Fruit fly (Drosophila melanogaster) whole organism, embryonic: Measurements from ENCODE around the gene EAChm.

Source experiments
- Atf-2 ChIP-seq: fragments of 200-800 bp; sonication (Bioruptor generic); optimal IDR thresholded peaks from 2 replicates; lab custom pipeline; 2016; ENCODE audit warnings: missing biosample characterization, missing genetic modification characterization
- Atf6 ChIP-seq: fragments of 200-800 bp; sonication (Bioruptor generic); IDR thresholded peaks from 2 replicates; pipeline ENCODE4 v1.3.6; 2022; ENCODE audit warnings: missing biosample characterization, missing genetic modification characterization
- CG10654 ChIP-seq: fragments of 200-800 bp; sonication (Bioruptor generic); optimal IDR thresholded peaks from 2 replicates; lab custom pipeline; 2016; ENCODE audit warnings: missing biosample characterization, missing genetic modification characterization
- CG12299 ChIP-seq: fragments of 200-800 bp; sonication (Bioruptor generic); optimal IDR thresholded peaks from 2 replicates; lab custom pipeline; 2018; ENCODE audit warnings: missing biosample characterization, mild to moderate bottlenecking, missing genetic modification characterization
- CG13775 ChIP-seq: fragments of 200-800 bp; sonication (Bioruptor generic); optimal IDR thresholded peaks from 3 replicates; lab custom pipeline; 2017; ENCODE audit warnings: missing biosample characterization, mild to moderate bottlenecking, missing genetic modification characterization
- CG14050 ChIP-seq: fragments of 200-800 bp; sonication (Bioruptor generic); IDR thresholded peaks from 3 replicates; pipeline ENCODE4 v1.3.6; 2022; ENCODE audit warnings: missing biosample characterization, missing genetic modification characterization
- CG14667 ChIP-seq: fragments of 200-800 bp; sonication (Bioruptor generic); IDR thresholded peaks from 2 replicates; pipeline ENCODE4 v1.3.6; 2022; ENCODE audit warnings: missing biosample characterization, missing genetic modification characterization
- CG15514 ChIP-seq: fragments of 200-800 bp; sonication (Bioruptor generic); optimal IDR thresholded peaks from 3 replicates; lab custom pipeline; 2017; ENCODE audit warnings: missing biosample characterization, missing genetic modification characterization, mild to moderate bottlenecking, moderate library complexity, missing genetic modification reagents
- CG1602 ChIP-seq: fragments of 200-800 bp; sonication (Bioruptor generic); optimal IDR thresholded peaks from 3 replicates; lab custom pipeline; 2016; ENCODE audit warnings: missing biosample characterization, missing genetic modification characterization
- CG1832 ChIP-seq: fragments of 200-800 bp; sonication (Bioruptor generic); optimal IDR thresholded peaks from 2 replicates; lab custom pipeline; 2017; ENCODE audit warnings: missing biosample characterization, mild to moderate bottlenecking, missing genetic modification characterization, inconsistent platforms
- CG2202 ChIP-seq: fragments of 200-800 bp; sonication (Bioruptor generic); optimal IDR thresholded peaks from 2 replicates; lab custom pipeline; 2018; ENCODE audit warnings: missing biosample characterization, mild to moderate bottlenecking, missing genetic modification characterization
- CG32767 ChIP-seq: fragments of 200-800 bp; sonication (Bioruptor generic); IDR thresholded peaks from 2 replicates; pipeline ENCODE4 v1.3.6; 2022; ENCODE audit warnings: missing biosample characterization, missing genetic modification characterization
- CG6854 ChIP-seq: fragments of 200-800 bp; sonication (Bioruptor generic); optimal IDR thresholded peaks from 3 replicates; lab custom pipeline; 2017; ENCODE audit warnings: missing biosample characterization, mild to moderate bottlenecking, missing genetic modification characterization
- CG7271 ChIP-seq: fragments of 200-800 bp; sonication (Bioruptor generic); optimal IDR thresholded peaks from 2 replicates; lab custom pipeline; 2018; ENCODE audit warnings: missing biosample characterization, mild to moderate bottlenecking, missing genetic modification characterization, moderate library complexity
- CG7963 ChIP-seq: fragments of 200-800 bp; sonication (Bioruptor generic); IDR thresholded peaks from 3 replicates; pipeline ENCODE4 v1.3.6; 2022; ENCODE audit warnings: missing biosample characterization, missing genetic modification characterization; ENCODE audit not compliant: partially characterized antibody
- CG8388 ChIP-seq: fragments of 200-800 bp; sonication (Bioruptor generic); optimal IDR thresholded peaks from 2 replicates; lab custom pipeline; 2019; ENCODE audit warnings: missing biosample characterization, mild to moderate bottlenecking, missing genetic modification characterization, moderate library complexity
- CTCF ChIP-seq: fragments of 200-800 bp; sonication (Bioruptor generic); optimal IDR thresholded peaks from 2 replicates; lab custom pipeline; 2017; ENCODE audit warnings: missing biosample characterization, mild to moderate bottlenecking, missing genetic modification characterization, moderate library complexity
- CoRest ChIP-seq: fragments of 200-800 bp; sonication (Bioruptor generic); optimal IDR thresholded peaks from 3 replicates; lab custom pipeline; 2018; ENCODE audit warnings: missing biosample characterization, mild to moderate bottlenecking, missing genetic modification characterization, moderate library complexity
- Deaf1 ChIP-seq: fragments of 200-800 bp; optimal IDR thresholded peaks from 3 replicates; lab custom pipeline; 2019; ENCODE audit warnings: missing biosample characterization, mild to moderate bottlenecking, missing genetic modification characterization, moderate library complexity
- Dref ChIP-seq: fragments of 200-800 bp; sonication (Bioruptor generic); IDR thresholded peaks from 2 replicates; pipeline ENCODE4 v1.3.6; 2022; ENCODE audit warnings: missing biosample characterization, missing genetic modification characterization
- Drgx ChIP-seq: fragments of 200-800 bp; sonication (Bioruptor generic); IDR thresholded peaks from 2 replicates; pipeline ENCODE4 v1.3.6; 2022; ENCODE audit warnings: missing biosample characterization, missing genetic modification characterization
- Elba2 ChIP-seq: fragments of 200-800 bp; sonication (Bioruptor generic); optimal IDR thresholded peaks from 3 replicates; lab custom pipeline; 2016; ENCODE audit warnings: missing biosample characterization, missing genetic modification characterization
- Fer2 ChIP-seq: fragments of 200-800 bp; sonication (Bioruptor generic); optimal IDR thresholded peaks from 2 replicates; lab custom pipeline; 2018; ENCODE audit warnings: missing biosample characterization, mild to moderate bottlenecking, missing genetic modification characterization, moderate library complexity
- HLH4C ChIP-seq: fragments of 200-800 bp; sonication (Bioruptor generic); IDR thresholded peaks from 3 replicates; pipeline ENCODE4 v1.3.6; 2022; ENCODE audit warnings: missing biosample characterization, missing genetic modification characterization; ENCODE audit not compliant: partially characterized antibody
- Meics ChIP-seq: fragments of 200-800 bp; sonication (Bioruptor generic); optimal IDR thresholded peaks from 2 replicates; lab custom pipeline; 2017; ENCODE audit warnings: missing biosample characterization, mild to moderate bottlenecking, missing genetic modification characterization
- Neu2 ChIP-seq: fragments of 200-800 bp; sonication (Bioruptor generic); optimal IDR thresholded peaks from 3 replicates; lab custom pipeline; 2016; ENCODE audit warnings: missing biosample characterization, missing genetic modification characterization, borderline replicate concordance
- Usf ChIP-seq: fragments of 200-800 bp; sonication (Bioruptor generic); optimal IDR thresholded peaks from 2 replicates; lab custom pipeline; 2017; ENCODE audit warnings: missing genotype, missing biosample characterization, missing genetic modification characterization
- ato ChIP-seq: fragments of 200-800 bp; sonication (Bioruptor generic); IDR thresholded peaks from 2 replicates; pipeline ENCODE4 v1.3.6; 2022; ENCODE audit warnings: missing biosample characterization, missing genetic modification characterization; ENCODE audit not compliant: partially characterized antibody
- ci ChIP-seq: fragments of 200-800 bp; sonication (Bioruptor generic); IDR thresholded peaks from 3 replicates; pipeline ENCODE4 v1.3.6; 2022; ENCODE audit warnings: missing biosample characterization, missing genetic modification characterization
- croc ChIP-seq: fragments of 200-800 bp; sonication (Bioruptor generic); conservative IDR thresholded peaks from 3 replicates; pipeline ENCODE4 v1.3.6; 2022; ENCODE audit warnings: missing biosample characterization, missing genetic modification characterization
- cwo ChIP-seq: fragments of 200-800 bp; sonication (Bioruptor generic); optimal IDR thresholded peaks from 3 replicates; lab custom pipeline; 2017; ENCODE audit warnings: missing biosample characterization, missing genetic modification characterization, mild to moderate bottlenecking, moderate library complexity, missing genetic modification reagents
- dmrt99B ChIP-seq: fragments of 200-800 bp; sonication (Bioruptor generic); optimal IDR thresholded peaks from 2 replicates; lab custom pipeline; 2018; ENCODE audit warnings: missing biosample characterization, mild to moderate bottlenecking, missing genetic modification characterization, moderate library complexity
- fd3F ChIP-seq: fragments of 200-800 bp; sonication (Bioruptor generic); optimal IDR thresholded peaks from 2 replicates; lab custom pipeline; 2018; ENCODE audit warnings: missing biosample characterization, mild to moderate bottlenecking, missing genetic modification characterization, moderate library complexity
- her ChIP-seq: fragments of 200-800 bp; sonication (Bioruptor generic); optimal IDR thresholded peaks from 2 replicates; lab custom pipeline; 2016; ENCODE audit warnings: missing biosample characterization, missing genetic modification characterization
- oc ChIP-seq: fragments of 200-800 bp; sonication (Bioruptor generic); optimal IDR thresholded peaks from 2 replicates; lab custom pipeline; 2018; ENCODE audit warnings: missing biosample characterization, mild to moderate bottlenecking, missing genetic modification characterization, moderate library complexity
- p53 ChIP-seq: fragments of 200-800 bp; sonication (Bioruptor generic); optimal IDR thresholded peaks from 2 replicates; lab custom pipeline; 2016; ENCODE audit warnings: missing biosample characterization, missing genetic modification characterization
- pb ChIP-seq: fragments of 200-800 bp; sonication (Bioruptor generic); optimal IDR thresholded peaks from 3 replicates; lab custom pipeline; 2016; ENCODE audit warnings: missing biosample characterization, missing genetic modification characterization
- pfk ChIP-seq: fragments of 200-800 bp; sonication (Bioruptor generic); optimal IDR thresholded peaks from 2 replicates; lab custom pipeline; 2018; ENCODE audit warnings: missing biosample characterization, mild to moderate bottlenecking, missing genetic modification characterization, moderate library complexity
- pum ChIP-seq: fragments of 200-800 bp; sonication (Bioruptor generic); optimal IDR thresholded peaks from 2 replicates; lab custom pipeline; 2016; ENCODE audit warnings: missing biosample characterization, missing genetic modification characterization
- pzg ChIP-seq: fragments of 200-800 bp; sonication (Bioruptor generic); optimal IDR thresholded peaks from 3 replicates; lab custom pipeline; 2018; ENCODE audit warnings: missing biosample characterization, mild to moderate bottlenecking, missing genetic modification characterization, moderate library complexity
- ro ChIP-seq: fragments of 200-800 bp; sonication (Bioruptor generic); IDR thresholded peaks from 2 replicates; pipeline ENCODE4 v1.3.6; 2022; ENCODE audit warnings: missing biosample characterization, missing genetic modification characterization
- row ChIP-seq: fragments of 200-800 bp; sonication (Bioruptor generic); IDR thresholded peaks from 3 replicates; pipeline ENCODE4 v1.3.6; 2022; ENCODE audit warnings: missing biosample characterization, missing genetic modification characterization
- sima ChIP-seq: fragments of 200-800 bp; sonication (Bioruptor generic); optimal IDR thresholded peaks from 2 replicates; lab custom pipeline; 2016; ENCODE audit warnings: missing biosample characterization, missing genetic modification characterization
- tll ChIP-seq, 2 experiments: fragments of 200-800 bp in 1 of 2; fragments of >200 bp in 1 of 2; sonication (Bioruptor generic) in 1 of 2; optimal IDR thresholded peaks; 2 replicates each; lab custom pipeline; 2017 to 2019; ENCODE audit warnings: missing biosample characterization in 2 of 2, missing genetic modification characterization in 2 of 2, mild to moderate bottlenecking in 1 of 2, moderate library complexity in 1 of 2
- unpg ChIP-seq: fragments of 200-800 bp; sonication (Bioruptor generic); optimal IDR thresholded peaks from 3 replicates; lab custom pipeline; 2018; ENCODE audit warnings: missing biosample characterization, mild to moderate bottlenecking, missing genetic modification characterization, moderate library complexity
- vfl ChIP-seq: fragments of 200-800 bp; sonication (Bioruptor generic); optimal IDR thresholded peaks from 2 replicates; lab custom pipeline; 2016; ENCODE audit warnings: missing biosample characterization, missing genetic modification characterization
- vnd ChIP-seq: fragments of 200-800 bp; sonication (Bioruptor generic); IDR thresholded peaks from 3 replicates; pipeline ENCODE4 v1.3.6; 2022; ENCODE audit warnings: missing biosample characterization, missing genetic modification characterization; ENCODE audit not compliant: partially characterized antibody
- zen ChIP-seq: fragments of 200-800 bp; sonication (Bioruptor generic); optimal IDR thresholded peaks from 3 replicates; lab custom pipeline; 2018; ENCODE audit warnings: missing biosample characterization, mild to moderate bottlenecking, missing genetic modification characterization, moderate library complexity

EAChm gene

dm6 chr3L:15098659-15099512 is 44.3 kb downstream of the EAChm start (continued):
- TF ChIP-seq CG1602 (GFP tag; lab: Kevin White, UChicago), result peak; percentile 53
- TF ChIP-seq fd3F (GFP tag; lab: Kevin White, UChicago), result peak; percentile 54
- peak; percentile 92 for TF ChIP-seq Meics (GFP tag; lab: Kevin White, UChicago)
- peak; percentile 82 for TF ChIP-seq croc (GFP tag; lab: Robert Waterston, UW)
- peak; percentile 52 for TF ChIP-seq pb (GFP tag; lab: Kevin White, UChicago)
- TF ChIP-seq CG2202 (tag; lab: Kevin White, UChicago), result peak; percentile 72
- TF ChIP-seq CoRest, result peak; percentile 83
- peak; percentile 32 for TF ChIP-seq CTCF
- peak; percentile 75 for TF ChIP-seq CG13775 (GFP tag; lab: Kevin White, UChicago)
- peak; percentile 81 for TF ChIP-seq CG10654 (GFP tag; lab: Kevin White, UChicago)
- no peak for TF ChIP-seq Neu2
- TF ChIP-seq ro, result peak; percentile 62
- peak; percentile 40 for TF ChIP-seq pfk
- peak; percentile 76; the same call in 1 of the 2 replicates for TF ChIP-seq CG14667 (GFP tag; lab: Robert Waterston, UW)
- TF ChIP-seq pum (GFP tag; lab: Kevin White, UChicago), result no peak
- peak in 1 of 2 experiments; percentile 32 for TF ChIP-seq tll (GFP tag; optimal IDR thresholded peaks at IDR 0.05; lab: Kevin White, UChicago)
- TF ChIP-seq Dref (GFP tag; lab: Robert Waterston, UW), result no peak
- TF ChIP-seq CG8388, result peak; percentile 95
- no peak for TF ChIP-seq CG7963 (GFP tag; lab: Robert Waterston, UW)
- TF ChIP-seq sima, result no peak
- TF ChIP-seq CG7271, result peak; percentile 93
- TF ChIP-seq vnd, result no peak
- peak; percentile 13 for TF ChIP-seq p53
- peak; percentile 67 for TF ChIP-seq Atf6
- peak; percentile 72 for TF ChIP-seq oc (tag; lab: Kevin White, UChicago)
- TF ChIP-seq unpg (GFP tag; lab: Kevin White, UChicago), result peak; percentile 94
- peak; percentile 61; the same call in 2 of the 3 replicates for TF ChIP-seq CG14050 (GFP tag; lab: Robert Waterston, UW)
- peak; percentile 92 for TF ChIP-seq cwo (GFP tag; lab: Kevin White, UChicago)
- TF ChIP-seq Elba2, result no peak
- peak; percentile 34 for TF ChIP-seq her (GFP tag; lab: Kevin White, UChicago)
- no peak for TF ChIP-seq CG1832
- TF ChIP-seq CG6854, result peak; percentile 81
- TF ChIP-seq ato (GFP tag; lab: Robert Waterston, UW), result no peak
- no peak for TF ChIP-seq pzg (GFP tag; lab: Kevin White, UChicago)
- peak; percentile 89 for TF ChIP-seq dmrt99B
- TF ChIP-seq zen, result peak; percentile 89
- peak; percentile 10 for TF ChIP-seq Usf (GFP tag; lab: Kevin White, UChicago)
- TF ChIP-seq CG12299, result peak; percentile 86
- peak; percentile 66 for TF ChIP-seq Deaf1 (tag; lab: Kevin White, UChicago)
- TF ChIP-seq row (GFP tag; lab: Robert Waterston, UW), result peak; percentile 74
- TF ChIP-seq Atf-2 (GFP tag; lab: Kevin White, UChicago), result peak; percentile 0
- peak; percentile 82 for TF ChIP-seq CG15514 (GFP tag; lab: Kevin White, UChicago)
- TF ChIP-seq ci (GFP tag; lab: Robert Waterston, UW), result peak; percentile 59; the same call in 2 of the 3 replicates
- TF ChIP-seq CG32767 (GFP tag; lab: Robert Waterston, UW), result peak; percentile 87
- peak; percentile 77 for TF ChIP-seq Fer2
- TF ChIP-seq HLH4C (GFP tag; lab: Robert Waterston, UW), result no peak
- TF ChIP-seq Drgx (GFP tag; lab: Robert Waterston, UW), result peak; percentile 86
- no peak for TF ChIP-seq vfl (GFP tag; lab: Kevin White, UChicago)
